Worm (Caenorhabditis elegans): ENCODE results near the gene rgs-11.

- TF ChIP-seq dmd-4 (tag; optimal IDR thresholded peaks at IDR 0.05; ENCODE audit: borderline replicate concordance), result no peak
- TF ChIP-seq pqm-1 (tag; optimal IDR thresholded peaks at IDR 0.05), result no peak
- no peak for TF ChIP-seq F13H6.1 (tag; optimal IDR thresholded peaks at IDR 0.05)
Measured at ce11 chrX:14991280-14991679, 26.9 kb downstream of the rgs-11 start, which contains the start of gene iglr-1.
